Fruit fly (Drosophila melanogaster): ENCODE results near the gene Csl4.

Csl4 gene

dm6 chr2L:11081337-11081736, 42.0 kb downstream of the Csl4 start, which contains the start of gene AstC:
AstC (minus strand) TSS chr2L:11081399.
- TF ChIP-seq Dfd (GFP tag; optimal IDR thresholded peaks at IDR 0.05) = peak; percentile 98
- no peak for TF ChIP-seq Abd-B (GFP tag; optimal IDR thresholded peaks at IDR 0.05)

- TF ChIP-seq dmrt93B (GFP tag; optimal IDR thresholded peaks at IDR 0.05) (no peak), fru (GFP tag; optimal IDR thresholded peaks at IDR 0.05) (no peak), h (GFP tag; optimal IDR thresholded peaks at IDR 0.05) (no peak), Mio (GFP tag; optimal IDR thresholded peaks at IDR 0.05) (no peak), dl (GFP tag; optimal IDR thresholded peaks at IDR 0.05; ENCODE audit: insufficient read depth in 1 of 2, partially characterized antibody in 2 of 2) (no peak), ey (GFP tag; optimal IDR thresholded peaks at IDR 0.05) (no peak), usp (GFP tag; optimal IDR thresholded peaks at IDR 0.05) (no peak), dsf (GFP tag; optimal IDR thresholded peaks at IDR 0.05; ENCODE audit: borderline replicate concordance) (no peak), jim (GFP tag; optimal IDR thresholded peaks at IDR 0.05) (no peak), Jra (GFP tag; optimal IDR thresholded peaks at IDR 0.05) (no peak), Hr83 (GFP tag; optimal IDR thresholded peaks at IDR 0.05; ENCODE audit: poor library complexity, severe bottlenecking) (no peak)
Observed at dm6 chr2L:11075114-11075513, 48.3 kb downstream of the Csl4 start, which contains the start of gene CG43725. CG43725 (plus strand) TSS chr2L:11075513.

- TF ChIP-seq lola (GFP tag; optimal IDR thresholded peaks at IDR 0.05) (no peak), psq (GFP tag; optimal IDR thresholded peaks at IDR 0.05) (no peak), Hr78 (GFP tag; optimal IDR thresholded peaks at IDR 0.05) (no peak), Dfd (GFP tag; optimal IDR thresholded peaks at IDR 0.05) (no peak), CG32264 (GFP tag; optimal IDR thresholded peaks at IDR 0.05) (no peak), HLH106 (tag; optimal IDR thresholded peaks at IDR 0.05) (no peak), brk (GFP tag; optimal IDR thresholded peaks at IDR 0.05) (no peak), rgr (GFP tag; optimal IDR thresholded peaks at IDR 0.05) (peak; percentile 24), Rel (GFP tag; optimal IDR thresholded peaks at IDR 0.05) (no peak), Rel (tag; optimal IDR thresholded peaks at IDR 0.05) (no peak), pan (optimal IDR thresholded peaks at IDR 0.05) (no peak), CG9705 (GFP tag; optimal IDR thresholded peaks at IDR 0.05) (no peak), CrebA (GFP tag; optimal IDR thresholded peaks at IDR 0.05; ENCODE audit: borderline replicate concordance) (no peak), dsf (GFP tag; optimal IDR thresholded peaks at IDR 0.05; ENCODE audit: borderline replicate concordance) (no peak), sage (GFP tag; optimal IDR thresholded peaks at IDR 0.05) (no peak), N (GFP tag; optimal IDR thresholded peaks at IDR 0.05) (no peak), Vsx2 (GFP tag; optimal IDR thresholded peaks at IDR 0.05; ENCODE audit: partially characterized antibody) (no peak), jim (GFP tag; optimal IDR thresholded peaks at IDR 0.05) (no peak), tai (GFP tag; optimal IDR thresholded peaks at IDR 0.05) (no peak), OdsH (GFP tag; optimal IDR thresholded peaks at IDR 0.05) (peak; percentile 32), Jra (GFP tag; optimal IDR thresholded peaks at IDR 0.05) (no peak), Dif (GFP tag; optimal IDR thresholded peaks at IDR 0.05; ENCODE audit: partially characterized antibody) (no peak), usp (GFP tag; optimal IDR thresholded peaks at IDR 0.05) (no peak), GATAd (GFP tag; optimal IDR thresholded peaks at IDR 0.05) (no peak), Hr83 (GFP tag; optimal IDR thresholded peaks at IDR 0.05; ENCODE audit: poor library complexity, severe bottlenecking) (no peak), Myc (optimal IDR thresholded peaks at IDR 0.05) (no peak), woc (GFP tag; optimal IDR thresholded peaks at IDR 0.05) (no peak), Sp1 (GFP tag; optimal IDR thresholded peaks at IDR 0.05) (peak; percentile 42), dmrt93B (GFP tag; optimal IDR thresholded peaks at IDR 0.05) (no peak), dl (GFP tag; optimal IDR thresholded peaks at IDR 0.05; ENCODE audit: insufficient read depth in 1 of 2, partially characterized antibody in 2 of 2) (no peak), ey (GFP tag; optimal IDR thresholded peaks at IDR 0.05) (peak; percentile 34), Mio (GFP tag; optimal IDR thresholded peaks at IDR 0.05) (no peak), fru (GFP tag; optimal IDR thresholded peaks at IDR 0.05) (no peak), foxo (GFP tag; optimal IDR thresholded peaks at IDR 0.05) (peak in 1 of 2 experiments; percentile 6), br (GFP tag; optimal IDR thresholded peaks at IDR 0.05) (peak; percentile 9), sv (GFP tag; optimal IDR thresholded peaks at IDR 0.05) (no peak), h (GFP tag; optimal IDR thresholded peaks at IDR 0.05) (peak; percentile 6), Hnf4 (GFP tag; optimal IDR thresholded peaks at IDR 0.05) (no peak), Abd-B (GFP tag; optimal IDR thresholded peaks at IDR 0.05) (no peak)
Observed at dm6 chr2L:11073947-11074346, 49.4 kb downstream of the Csl4 start.
